Worm (Caenorhabditis elegans): Measurements from ENCODE around the gene ceh-81.

ce11 chrII:1683742-1684141, 46.5 kb upstream of the ceh-81 start, which contains the start of gene fbxb-25:
- no peak for TF ChIP-seq tbx-2 (tag; optimal IDR thresholded peaks at IDR 0.05)
- no peak for TF ChIP-seq F13H6.1 (tag; optimal IDR thresholded peaks at IDR 0.05)
- TF ChIP-seq elt-2 (tag; optimal IDR thresholded peaks at IDR 0.05), result no peak
- no peak for TF ChIP-seq K09A11.1 (tag; optimal IDR thresholded peaks at IDR 0.05; ENCODE audit: insufficient read depth)
- TF ChIP-seq pha-4 (tag; optimal IDR thresholded peaks at IDR 0.05), result no peak
- no peak for TF ChIP-seq ahr-1 (tag; optimal IDR thresholded peaks at IDR 0.05)

All from whole organism, late embryonic.